Worm (Caenorhabditis elegans): ENCODE measurements around the gene srh-88.
A peak's percentile ranks its signal among the peaks of the same experiment; 100 is the strongest.

Gene srh-88

ce11 chrV:2943859-2944258 is 20.8 kb downstream of the srh-88 start, which contains the start of gene srw-137:
Gene srw-137, minus strand, starts transcription at chrV:2943959.
- TF ChIP-seq zfp-2 (tag; optimal IDR thresholded peaks at IDR 0.05) (no peak), rbr-2 (tag; optimal IDR thresholded peaks at IDR 0.05) (no peak), lin-13 (GFP tag; optimal IDR thresholded peaks at IDR 0.05) (no peak), lir-3 (tag; optimal IDR thresholded peaks at IDR 0.05) (no peak), ctbp-1 (GFP tag; IDR thresholded peaks at IDR 0.05) (no peak), nhr-41 (GFP tag; IDR thresholded peaks at IDR 0.05) (no peak), dve-1 (tag; optimal IDR thresholded peaks at IDR 0.05; ENCODE audit: insufficient read depth) (no peak), egl-27 (tag; optimal IDR thresholded peaks at IDR 0.05) (no peak), arid-1 (GFP tag; conservative IDR thresholded peaks at IDR 0.05) (no peak), ceh-62 (tag; optimal IDR thresholded peaks at IDR 0.05) (no peak), dmd-6 (GFP tag; IDR thresholded peaks at IDR 0.05) (no peak), aha-1 (tag) (no peak), ceh-82 (tag; optimal IDR thresholded peaks at IDR 0.05) (no peak), daf-12 (tag; optimal IDR thresholded peaks at IDR 0.05) (no peak), hlh-11 (tag; optimal IDR thresholded peaks at IDR 0.05) (no peak), ceh-20 (GFP tag; IDR thresholded peaks at IDR 0.05) (no peak), jun-1 (tag; optimal IDR thresholded peaks at IDR 0.05) (no peak), nhr-10 (tag; optimal IDR thresholded peaks at IDR 0.05) (no peak), ztf-7 (tag; optimal IDR thresholded peaks at IDR 0.05) (no peak)

ce11 chrV:2942247-2942646 is 22.4 kb downstream of the srh-88 start:
- TF ChIP-seq unc-62 (GFP tag; optimal IDR thresholded peaks at IDR 0.05 in 1 of 2) (peak in 1 of 2 experiments; percentile 94), unc-62 (tag; optimal IDR thresholded peaks at IDR 0.05) (no peak), fkh-10 (GFP tag; optimal IDR thresholded peaks at IDR 0.05) (no peak), aha-1 (tag) (no peak)

ce11 chrV:2941405-2941804 is 23.3 kb downstream of the srh-88 start, which contains the start of gene srw-143:
Gene srw-143, minus strand, starts transcription at chrV:2941505.
- TF ChIP-seq nhr-28 (tag; optimal IDR thresholded peaks at IDR 0.05): no peak
- no peak for TF ChIP-seq egl-27 (tag; optimal IDR thresholded peaks at IDR 0.05)
- no peak for TF ChIP-seq aly-2 (tag; optimal IDR thresholded peaks at IDR 0.05)
- TF ChIP-seq daf-16 (GFP tag; optimal IDR thresholded peaks at IDR 0.05): no peak
- no peak for TF ChIP-seq daf-16 (tag; optimal IDR thresholded peaks at IDR 0.05)
- TF ChIP-seq ztf-7 (tag; optimal IDR thresholded peaks at IDR 0.05): no peak
- TF ChIP-seq hif-1 (tag; optimal IDR thresholded peaks at IDR 0.05): no peak
- TF ChIP-seq tag-97 (GFP tag; IDR thresholded peaks at IDR 0.05): no peak

- TF ChIP-seq Y48G9A.11 (GFP tag; IDR thresholded peaks at IDR 0.05): no peak
- no peak for TF ChIP-seq lim-7 (GFP tag; IDR thresholded peaks at IDR 0.05)
- TF ChIP-seq lin-38 (GFP tag; IDR thresholded peaks at IDR 0.05): no peak
- no peak for TF ChIP-seq nhr-111 (GFP tag; optimal IDR thresholded peaks at IDR 0.05)
Measured at ce11 chrV:2938497-2938896, 26.2 kb downstream of the srh-88 start, which contains the start of gene srw-141. Gene srw-141, minus strand, starts transcription at chrV:2938597.

ce11 chrV:2934075-2934474 is 30.6 kb downstream of the srh-88 start, which contains the start of gene srh-247:
Gene srh-247, minus strand, starts transcription at chrV:2934175.
- TF ChIP-seq tra-1 (GFP tag; IDR thresholded peaks at IDR 0.05) (no peak), F49E8.2 (tag; optimal IDR thresholded peaks at IDR 0.05; ENCODE audit: borderline replicate concordance) (no peak), mep-1 (tag; optimal IDR thresholded peaks at IDR 0.05) (no peak), cey-2 (tag; optimal IDR thresholded peaks at IDR 0.05; ENCODE audit: borderline replicate concordance, insufficient read depth) (no peak), fos-1 (tag; optimal IDR thresholded peaks at IDR 0.05) (no peak), ctbp-1 (GFP tag; IDR thresholded peaks at IDR 0.05) (no peak), T20F7.1 (GFP tag; optimal IDR thresholded peaks at IDR 0.05) (no peak), unc-62 (GFP tag; optimal IDR thresholded peaks at IDR 0.05 in 1 of 2) (no peak), unc-62 (tag; optimal IDR thresholded peaks at IDR 0.05) (no peak), pqm-1 (tag; optimal IDR thresholded peaks at IDR 0.05) (no peak), F26F4.8 (GFP tag; conservative IDR thresholded peaks at IDR 0.05) (no peak), arid-1 (GFP tag; conservative IDR thresholded peaks at IDR 0.05) (no peak), rbr-2 (tag; optimal IDR thresholded peaks at IDR 0.05) (no peak), Y105C5A.15 (GFP tag; IDR thresholded peaks at IDR 0.05) (no peak), nhr-102 (tag; optimal IDR thresholded peaks at IDR 0.05) (no peak), lin-13 (GFP tag; optimal IDR thresholded peaks at IDR 0.05) (no peak)

Data from whole organism, L4 larva.